Comparison of ENCODE assay signal across 1 fruit fly cellular context in the genomic region with DNA sequence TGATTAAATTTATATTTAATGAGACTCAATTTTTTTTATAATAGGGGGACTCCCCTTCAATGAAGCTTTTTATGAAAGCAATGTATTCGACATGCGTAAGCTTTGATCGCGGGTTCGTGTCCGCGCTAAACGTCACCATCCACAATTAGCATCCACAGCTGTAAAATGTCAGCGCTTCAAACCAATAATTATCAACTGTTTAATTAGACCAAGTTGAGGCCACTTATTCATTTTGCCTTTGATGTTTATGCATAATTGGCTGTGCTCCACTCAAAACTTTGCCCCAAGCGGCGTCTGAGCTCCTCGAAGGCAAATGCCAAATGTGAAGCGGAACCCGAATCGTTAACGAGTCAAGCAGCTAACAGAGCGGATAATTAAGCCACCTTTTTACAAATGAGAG.
TF ChIP-seq lines count a peak whose summit lies in the region.

No protein-coding gene starts in this region.

TF ChIP-seq in whole organism, embryonic, 481 proteins besides CTCF, POLR2A, EP300 and RAD21 (continued from another document):
- TF ChIP-seq vnd (GFP tag; IDR thresholded peaks at IDR 0.05; lab: Robert Waterston, UW; ENCODE audit: partially characterized antibody) (no peak), Fer2 (tag; optimal IDR thresholded peaks at IDR 0.05; lab: Kevin White, UChicago) (no peak), Atf3 (GFP tag; optimal IDR thresholded peaks at IDR 0.05; lab: Kevin White, UChicago) (no peak), pros (GFP tag; optimal IDR thresholded peaks at IDR 0.05; lab: Kevin White, UChicago) (peak; percentile 8), kni (GFP tag; optimal IDR thresholded peaks at IDR 0.05; lab: Kevin White, UChicago) (peak; percentile 46), Bgb (GFP tag; IDR thresholded peaks at IDR 0.05; lab: Robert Waterston, UW; ENCODE audit: partially characterized antibody) (peak; percentile 46; the same call in 1 of the 2 replicates), stwl (tag; optimal IDR thresholded peaks at IDR 0.05; lab: Kevin White, UChicago) (peak; percentile 43), CG13287 (GFP tag; IDR thresholded peaks at IDR 0.05; lab: Robert Waterston, UW; ENCODE audit: partially characterized antibody) (peak; percentile 55; the same call in 1 of the 2 replicates), sens-2 (GFP tag; IDR thresholded peaks at IDR 0.05; lab: Robert Waterston, UW) (no peak), B-H2 (GFP tag; optimal IDR thresholded peaks at IDR 0.05; lab: Kevin White, UChicago) (peak; percentile 9), bbx (GFP tag; IDR thresholded peaks at IDR 0.05; lab: Robert Waterston, UW; ENCODE audit: partially characterized antibody) (0 out of 2 replicates have a peak, but pooled peaks have one; percentile 18), CG11695 (GFP tag; IDR thresholded peaks at IDR 0.05; lab: Robert Waterston, UW) (no peak), CG8290 (GFP tag; optimal IDR thresholded peaks at IDR 0.05; lab: Kevin White, UChicago) (no peak), CG8290 (tag; optimal IDR thresholded peaks at IDR 0.05; lab: Kevin White, UChicago) (peak in 1 of 2 experiments; percentile 37), Med (GFP tag; lab: Kevin White, UChicago) (peak; percentile 61), zfh1 (GFP tag; IDR thresholded peaks at IDR 0.05; lab: Robert Waterston, UW) (no peak), abd-A (tag; optimal IDR thresholded peaks at IDR 0.05; lab: Kevin White, UChicago) (peak; percentile 73), amos (GFP tag; IDR thresholded peaks at IDR 0.05; lab: Robert Waterston, UW; ENCODE audit: partially characterized antibody) (peak; percentile 35; the same call in 1 of the 2 replicates), Lhr (GFP tag; optimal IDR thresholded peaks at IDR 0.05; lab: Kevin White, UChicago) (peak; percentile 17), CG2129 (GFP tag; IDR thresholded peaks at IDR 0.05; lab: Robert Waterston, UW; ENCODE audit: partially characterized antibody) (no peak), pita (GFP tag; optimal IDR thresholded peaks at IDR 0.05; lab: Kevin White, UChicago) (peak; percentile 50), chinmo (GFP tag; IDR thresholded peaks at IDR 0.05; lab: Robert Waterston, UW; ENCODE audit: partially characterized antibody) (peak; percentile 89; the same call in 2 of the 4 replicates), wek (GFP tag; optimal IDR thresholded peaks at IDR 0.05; lab: Kevin White, UChicago) (peak; percentile 94), Dll (GFP tag; IDR thresholded peaks at IDR 0.05; lab: Robert Waterston, UW; ENCODE audit: partially characterized antibody) (peak; percentile 32; the same call in 1 of the 4 replicates), tna (GFP tag; IDR thresholded peaks at IDR 0.05; lab: Robert Waterston, UW; ENCODE audit: partially characterized antibody) (peak; percentile 41; the same call in 1 of the 2 replicates), fu2 (GFP tag; optimal IDR thresholded peaks at IDR 0.05; lab: Kevin White, UChicago) (no peak), Blimp-1 (GFP tag; optimal IDR thresholded peaks at IDR 0.05; lab: Kevin White, UChicago) (peak; percentile 97), ase (GFP tag; IDR thresholded peaks at IDR 0.05; lab: Robert Waterston, UW) (no peak), CG7745 (tag; optimal IDR thresholded peaks at IDR 0.05; lab: Kevin White, UChicago) (peak; percentile 83)
